Worm (Caenorhabditis elegans) whole organism, L4 larva: ENCODE data around the gene Y113G7A.22.

Experiments used
- Y48G9A.11 ChIP-seq: fragments of 200-800 bp; sonication (Bioruptor generic); IDR thresholded peaks from 2 replicates; pipeline ENCODE4 v1.3.6; 2022; ENCODE audit warnings: missing genetic modification reagents, missing genetic modification characterization, missing compliant biosample characterization
- ama-1 ChIP-seq: fragments of 150-350 bp; optimal IDR thresholded peaks from 2 replicates; lab custom pipeline; 2014; ENCODE audit warnings: inconsistent platforms, mixed read lengths
- ceh-28 ChIP-seq: fragments of 150-350 bp; optimal IDR thresholded peaks from 2 replicates; lab custom pipeline; 2014; ENCODE audit warnings: missing biosample characterization, missing genetic modification reagents, missing genetic modification characterization
- fos-1 ChIP-seq: fragments of 150-350 bp; optimal IDR thresholded peaks from 2 replicates; lab custom pipeline; 2014; ENCODE audit warnings: missing biosample characterization, missing genetic modification characterization
- unc-39 ChIP-seq: sonication (generic microtip); optimal IDR thresholded peaks from 2 replicates; lab custom pipeline; 2017; ENCODE audit warnings: missing biosample characterization, missing genetic modification characterization
- unc-62 ChIP-seq, 3 experiments: fragments of 150-350 bp in 1 of 3; sonication (generic microtip); optimal IDR thresholded peaks in 2 of 3; peaks in 1 of 3; 1 replicate in 1 of 3; 2 replicates in 2 of 3; lab custom pipeline; 2014 to 2017; ENCODE audit warnings: missing biosample characterization in 3 of 3, missing genetic modification characterization in 3 of 3, missing genetic modification reagents in 3 of 3, missing genotype in 1 of 3
- zip-2 ChIP-seq: fragments of 150-350 bp; optimal IDR thresholded peaks from 2 replicates; lab custom pipeline; 2014; ENCODE audit warnings: missing biosample characterization, missing genetic modification characterization

ce11 chrV:20143711-20144110, 8.6 kb upstream of the Y113G7A.22 start:
- TF ChIP-seq Y48G9A.11 (GFP tag; lab: Robert Waterston, UW) (no peak), zip-2 (no peak), unc-62 (GFP tag; optimal IDR thresholded peaks at IDR 0.05 in 1 of 2; lab: Kevin White, UChicago) (no peak), unc-62 (tag; optimal IDR thresholded peaks at IDR 0.05; lab: Kevin White, UChicago) (no peak), ama-1 (lab: Kevin White, UChicago) (no peak), unc-39 (tag; lab: Kevin White, UChicago) (no peak), ceh-28 (tag; lab: Kevin White, UChicago) (no peak), fos-1 (tag; lab: Kevin White, UChicago) (no peak)
